Worm (Caenorhabditis elegans) whole organism, young adult: Measurements from ENCODE around the gene Y38E10A.33.

Source experiments
- C17E4.6 ChIP-seq: fragments of 200-800 bp; sonication (Bioruptor generic); IDR thresholded peaks from 2 replicates; pipeline ENCODE4 v1.3.6; 2022; ENCODE audit warnings: missing genetic modification reagents, missing genetic modification characterization, missing compliant biosample characterization
- D2030.7 ChIP-seq: fragments of 200-800 bp; sonication (Bioruptor generic); IDR thresholded peaks from 2 replicates; pipeline ENCODE4 v1.3.6; 2022; ENCODE audit warnings: missing genetic modification reagents, missing genetic modification characterization, missing compliant biosample characterization
- F10E7.11 ChIP-seq: sonication (generic microtip); optimal IDR thresholded peaks from 2 replicates; lab custom pipeline; 2017; ENCODE audit warnings: mild to moderate bottlenecking, missing genetic modification characterization, moderate library complexity, missing compliant biosample characterization
- F22D6.2 ChIP-seq: sonication (generic microtip); optimal IDR thresholded peaks from 2 replicates; lab custom pipeline; 2016; ENCODE audit warnings: mild to moderate bottlenecking, missing genetic modification characterization, missing compliant biosample characterization
- F33H1.4 ChIP-seq: fragments of 200-800 bp; sonication (Bioruptor generic); IDR thresholded peaks from 2 replicates; pipeline ENCODE4 v1.3.6; 2022; ENCODE audit warnings: missing genetic modification reagents, missing genetic modification characterization, missing compliant biosample characterization
- F49E8.2 ChIP-seq: sonication (generic microtip); optimal IDR thresholded peaks from 3 replicates; lab custom pipeline; 2017; ENCODE audit warnings: missing genetic modification characterization, mild to moderate bottlenecking, missing compliant biosample characterization, antibody characterized with exemption, moderate library complexity; ENCODE audit not compliant: insufficient read depth
- F55B11.4 ChIP-seq: sonication (generic microtip); optimal IDR thresholded peaks from 2 replicates; lab custom pipeline; 2016; ENCODE audit warnings: missing compliant biosample characterization, missing genetic modification characterization, borderline replicate concordance; ENCODE audit not compliant: insufficient read depth
- F57A8.1 ChIP-seq: fragments of 200-800 bp; sonication (Bioruptor generic); optimal IDR thresholded peaks from 2 replicates; lab custom pipeline; 2018; ENCODE audit warnings: mild to moderate bottlenecking, missing genetic modification characterization, moderate library complexity, missing compliant biosample characterization
- ZK185.1 ChIP-seq: sonication (generic microtip); optimal IDR thresholded peaks from 2 replicates; lab custom pipeline; 2016; ENCODE audit warnings: mild to moderate bottlenecking, missing genetic modification characterization, missing compliant biosample characterization; ENCODE audit not compliant: poor library complexity, severe bottlenecking
- akir-1 ChIP-seq: fragments of 200-800 bp; sonication (Bioruptor generic); optimal IDR thresholded peaks from 2 replicates; lab custom pipeline; 2018; ENCODE audit warnings: mild to moderate bottlenecking, missing genetic modification characterization, moderate library complexity, missing compliant biosample characterization
- atf-7 ChIP-seq: sonication (generic microtip); optimal IDR thresholded peaks from 2 replicates; lab custom pipeline; 2017; ENCODE audit warnings: mild to moderate bottlenecking, missing genetic modification characterization, missing compliant biosample characterization
- attf-3 ChIP-seq: fragments of 200-800 bp; sonication (Bioruptor generic); conservative IDR thresholded peaks from 2 replicates; pipeline ENCODE4 v1.3.6; 2022; ENCODE audit warnings: missing genetic modification reagents, missing genetic modification characterization, missing compliant biosample characterization
- cebp-1 ChIP-seq, 2 experiments: fragments of 200-800 bp in 1 of 2; sonication (Bioruptor generic) in 1 of 2; sonication (generic microtip) in 1 of 2; IDR thresholded peaks in 1 of 2; optimal IDR thresholded peaks in 1 of 2; 2 replicates each; pipeline versions ENCODE4 v1.3.6 to Lab custom; 2017 to 2022; ENCODE audit warnings: missing compliant biosample characterization in 2 of 2, missing genetic modification characterization in 2 of 2, mild to moderate bottlenecking in 1 of 2, missing genetic modification reagents in 1 of 2, moderate library complexity in 1 of 2
- ceh-58 ChIP-seq: fragments of 200-800 bp; sonication (Bioruptor generic); IDR thresholded peaks from 2 replicates; pipeline ENCODE4 v1.3.6; 2022; ENCODE audit warnings: missing genetic modification characterization, missing compliant biosample characterization
- dpff-1 ChIP-seq: sonication (generic microtip); optimal IDR thresholded peaks from 2 replicates; lab custom pipeline; 2017; ENCODE audit warnings: mild to moderate bottlenecking, missing genetic modification characterization, missing compliant biosample characterization
- ets-4 ChIP-seq: fragments of 200-800 bp; sonication (Bioruptor generic); optimal IDR thresholded peaks from 2 replicates; lab custom pipeline; 2018; ENCODE audit warnings: mild to moderate bottlenecking, missing genetic modification characterization, missing compliant biosample characterization
- him-1 ChIP-seq: sonication (generic microtip); optimal IDR thresholded peaks from 2 replicates; lab custom pipeline; 2016; ENCODE audit warnings: missing genotype, missing genetic modification reagents, missing genetic modification characterization, missing compliant biosample characterization
- hsf-1 ChIP-seq: fragments of 200-800 bp; sonication (Bioruptor generic); IDR thresholded peaks from 2 replicates; pipeline ENCODE4 v1.3.6; 2022; ENCODE audit warnings: missing genetic modification reagents, missing genetic modification characterization, missing compliant biosample characterization
- lin-26 ChIP-seq: fragments of 200-800 bp; sonication (Bioruptor generic); IDR thresholded peaks from 2 replicates; pipeline ENCODE4 v1.3.6; 2022; ENCODE audit warnings: missing genetic modification reagents, missing genetic modification characterization, missing compliant biosample characterization
- lin-54 ChIP-seq: fragments of 200-800 bp; sonication (Bioruptor generic); optimal IDR thresholded peaks from 2 replicates; lab custom pipeline; 2018; ENCODE audit warnings: mild to moderate bottlenecking, missing genetic modification characterization, missing compliant biosample characterization
- lsl-1 ChIP-seq: fragments of 200-800 bp; sonication (Bioruptor generic); optimal IDR thresholded peaks from 2 replicates; lab custom pipeline; 2018; ENCODE audit warnings: mild to moderate bottlenecking, missing genetic modification characterization, moderate library complexity, missing compliant biosample characterization
- lsy-27 ChIP-seq: sonication (generic microtip); optimal IDR thresholded peaks from 2 replicates; lab custom pipeline; 2017; ENCODE audit warnings: missing genetic modification characterization, mild to moderate bottlenecking, missing compliant biosample characterization, antibody characterized with exemption, missing genotype, borderline replicate concordance; ENCODE audit not compliant: insufficient read depth
- madf-10 ChIP-seq: sonication (generic microtip); optimal IDR thresholded peaks from 2 replicates; lab custom pipeline; 2016; ENCODE audit warnings: mild to moderate bottlenecking, missing genetic modification characterization, missing compliant biosample characterization
- madf-6 ChIP-seq: fragments of 200-800 bp; sonication (Bioruptor generic); IDR thresholded peaks from 2 replicates; pipeline ENCODE4 v1.3.6; 2022; ENCODE audit warnings: missing genetic modification reagents, missing genetic modification characterization, missing compliant biosample characterization
- mel-28 ChIP-seq: sonication (generic microtip); optimal IDR thresholded peaks from 2 replicates; lab custom pipeline; 2016; ENCODE audit warnings: borderline replicate concordance, mild to moderate bottlenecking, missing genetic modification characterization, missing compliant biosample characterization
- nfya-1 ChIP-seq: sonication (generic microtip); optimal IDR thresholded peaks from 2 replicates; lab custom pipeline; 2017; ENCODE audit warnings: antibody characterized with exemption, missing compliant biosample characterization, missing genetic modification characterization, borderline replicate concordance; ENCODE audit not compliant: insufficient read depth
- nhr-27 ChIP-seq: fragments of 200-800 bp; sonication (Bioruptor generic); optimal IDR thresholded peaks from 2 replicates; lab custom pipeline; 2018; ENCODE audit warnings: mild to moderate bottlenecking, missing genetic modification characterization, moderate library complexity, missing compliant biosample characterization
- nhr-80 ChIP-seq: sonication (generic microtip); optimal IDR thresholded peaks from 2 replicates; lab custom pipeline; 2016; ENCODE audit warnings: missing genetic modification characterization, missing compliant biosample characterization
- pbrm-1 ChIP-seq: fragments of 200-800 bp; sonication (Bioruptor generic); IDR thresholded peaks from 2 replicates; pipeline ENCODE4 v1.3.6; 2022; ENCODE audit warnings: missing genetic modification reagents, missing genetic modification characterization, missing compliant biosample characterization
- rcor-1 ChIP-seq: fragments of 200-800 bp; sonication (Bioruptor generic); IDR thresholded peaks from 2 replicates; pipeline ENCODE4 v1.3.6; 2022; ENCODE audit warnings: missing genetic modification reagents, missing genetic modification characterization, missing compliant biosample characterization
- sea-2 ChIP-seq: fragments of 200-800 bp; sonication (Bioruptor generic); IDR thresholded peaks from 2 replicates; pipeline ENCODE4 v1.3.6; 2022; ENCODE audit warnings: missing genetic modification characterization, missing compliant biosample characterization
- snpc-3.4 ChIP-seq: sonication (generic microtip); optimal IDR thresholded peaks from 2 replicates; lab custom pipeline; 2017; ENCODE audit warnings: missing genetic modification characterization, mild to moderate bottlenecking, missing compliant biosample characterization, antibody characterized with exemption, moderate library complexity, missing genotype, missing genetic modification reagents
- snpc-4 ChIP-seq, 5 experiments: fragments of 150-350 bp in 1 of 5; sonication (generic microtip) in 4 of 5; optimal IDR thresholded peaks; 2 replicates each; lab custom pipeline; 2014 to 2018; ENCODE audit warnings: missing genetic modification characterization in 5 of 5, missing biosample characterization in 3 of 5, antibody characterized with exemption in 2 of 5, mild to moderate bottlenecking in 2 of 5, missing compliant biosample characterization in 2 of 5, missing genotype in 2 of 5, moderate library complexity in 2 of 5, missing genetic modification reagents in 1 of 5
- somi-1 ChIP-seq: fragments of 200-800 bp; sonication (Bioruptor generic); optimal IDR thresholded peaks from 2 replicates; lab custom pipeline; 2018; ENCODE audit warnings: mild to moderate bottlenecking, missing genetic modification characterization, missing compliant biosample characterization
- sptf-2 ChIP-seq: fragments of 200-800 bp; sonication (Bioruptor generic); optimal IDR thresholded peaks from 2 replicates; lab custom pipeline; 2018; ENCODE audit warnings: mild to moderate bottlenecking, missing genetic modification characterization, missing compliant biosample characterization
- tbp1 ChIP-seq: fragments of 200-800 bp; sonication (Bioruptor generic); optimal IDR thresholded peaks from 2 replicates; lab custom pipeline; 2018; ENCODE audit warnings: mild to moderate bottlenecking, missing genetic modification characterization, missing compliant biosample characterization
- tbx-9 ChIP-seq: sonication (generic microtip); optimal IDR thresholded peaks from 2 replicates; lab custom pipeline; 2016; ENCODE audit warnings: borderline replicate concordance, missing genetic modification characterization, inconsistent platforms, missing compliant biosample characterization
- unc-62 ChIP-seq: fragments of 150-350 bp; optimal IDR thresholded peaks from 2 replicates; lab custom pipeline; 2014; ENCODE audit warnings: missing biosample characterization, missing genetic modification reagents, missing genetic modification characterization
- xnd-1 ChIP-seq: sonication (generic microtip); optimal IDR thresholded peaks from 2 replicates; lab custom pipeline; 2016; ENCODE audit warnings: missing genotype, missing genetic modification reagents, missing genetic modification characterization, missing compliant biosample characterization
- ztf-26 ChIP-seq: sonication (generic microtip); optimal IDR thresholded peaks from 2 replicates; lab custom pipeline; 2017; ENCODE audit warnings: missing genetic modification characterization, missing compliant biosample characterization

The Y38E10A.33 gene

DNA sequence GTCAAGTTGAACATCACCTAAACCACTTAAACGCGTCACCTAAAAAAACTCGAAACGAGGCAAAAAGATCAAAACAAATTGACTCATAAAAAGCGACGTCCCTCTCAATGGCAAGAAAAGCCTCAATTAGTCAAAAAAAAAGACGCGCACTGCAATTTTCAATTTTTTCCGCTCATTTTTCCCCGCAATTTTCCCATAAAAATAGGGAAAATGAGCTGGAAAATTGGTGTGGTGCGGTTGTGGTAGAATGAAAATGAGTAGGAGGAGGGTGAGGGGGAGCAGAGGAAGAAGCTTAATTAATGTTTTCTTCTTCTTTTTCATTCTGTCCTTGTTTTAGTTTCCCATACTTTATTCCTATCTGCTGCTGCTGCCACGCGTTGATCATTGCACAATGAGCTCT, 21.8 kb downstream of the Y38E10A.33 start:
- TF ChIP-seq tbp1 (no peak), ets-4 (GFP tag; lab: Kevin White, UChicago) (no peak), lsy-27 (tag; lab: Kevin White, UChicago) (no peak), mel-28 (tag; lab: Kevin White, UChicago) (no peak), snpc-4 (GFP tag; optimal IDR thresholded peaks at IDR 0.05; lab: Kevin White, UChicago) (no peak), snpc-4 (tag; optimal IDR thresholded peaks at IDR 0.05; lab: Kevin White, UChicago) (no peak), madf-6 (GFP tag; lab: Robert Waterston, UW) (no peak), sptf-2 (no peak), lin-54 (GFP tag; lab: Kevin White, UChicago) (no peak), pbrm-1 (GFP tag; lab: Robert Waterston, UW) (no peak), cebp-1 (GFP tag; IDR thresholded peaks at IDR 0.05; lab: Robert Waterston, UW) (no peak), cebp-1 (tag; optimal IDR thresholded peaks at IDR 0.05; lab: Kevin White, UChicago) (no peak), lsl-1 (GFP tag; lab: Kevin White, UChicago) (no peak), F55B11.4 (tag; lab: Kevin White, UChicago) (no peak), attf-3 (GFP tag; lab: Robert Waterston, UW) (no peak), unc-62 (GFP tag; lab: Kevin White, UChicago) (no peak), F22D6.2 (tag; lab: Kevin White, UChicago) (no peak), ztf-26 (tag; lab: Kevin White, UChicago) (no peak), him-1 (no peak), ceh-58 (GFP tag; lab: Robert Waterston, UW) (no peak), nhr-80 (tag; lab: Kevin White, UChicago) (no peak)

DNA sequence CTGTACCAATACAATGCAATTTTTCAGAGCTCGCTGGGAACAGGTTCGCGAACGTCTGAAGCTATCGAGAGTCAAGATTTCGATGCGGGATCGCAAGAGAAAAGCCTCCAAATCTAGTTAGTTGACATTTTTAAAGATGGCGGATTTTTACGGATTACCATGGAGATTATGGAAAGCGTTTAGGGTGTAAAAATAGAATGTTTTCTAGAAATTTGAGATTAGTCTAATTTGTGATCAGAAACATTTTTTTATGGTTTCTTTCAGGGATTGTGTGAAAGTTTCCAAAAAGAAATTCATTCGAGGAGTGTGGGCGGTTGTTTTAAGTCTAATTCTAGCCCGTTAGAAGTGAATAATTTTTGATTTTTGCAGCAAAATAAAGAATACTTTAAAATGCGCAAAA, 23.6 kb downstream of the Y38E10A.33 start:
- no peak for TF ChIP-seq snpc-3.4
- TF ChIP-seq, all 124 proteins: peak for 0

DNA sequence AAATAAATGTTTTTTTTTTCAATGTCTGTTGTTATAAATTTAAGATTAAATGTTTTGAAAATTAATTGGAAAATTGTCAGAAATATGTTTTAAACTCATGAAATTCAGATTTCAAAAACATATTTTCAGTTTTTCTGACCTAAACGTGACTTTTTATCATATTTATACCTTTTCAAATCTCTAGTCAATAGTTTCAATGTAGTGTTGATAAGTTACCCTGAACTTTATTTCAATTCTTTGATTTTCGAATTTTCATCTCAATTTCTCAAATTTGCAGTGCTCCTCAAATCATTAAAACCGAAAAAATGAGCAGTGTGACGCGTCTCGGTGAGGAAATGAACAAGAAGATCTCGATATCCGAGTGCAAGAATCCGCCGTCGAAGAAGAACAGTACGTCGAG, 25.0 kb downstream of the Y38E10A.33 start, which contains the start of gene rgs-4:
TSS of gene rgs-4 (plus strand) at position 301 of the 400 bp plus-strand sequence.
- TF ChIP-seq rcor-1 (no peak), somi-1 (no peak), sea-2 (GFP tag; lab: Robert Waterston, UW) (no peak), atf-7 (tag; lab: Kevin White, UChicago) (no peak), C17E4.6 (no peak), F10E7.11 (tag; lab: Kevin White, UChicago) (no peak)

DNA sequence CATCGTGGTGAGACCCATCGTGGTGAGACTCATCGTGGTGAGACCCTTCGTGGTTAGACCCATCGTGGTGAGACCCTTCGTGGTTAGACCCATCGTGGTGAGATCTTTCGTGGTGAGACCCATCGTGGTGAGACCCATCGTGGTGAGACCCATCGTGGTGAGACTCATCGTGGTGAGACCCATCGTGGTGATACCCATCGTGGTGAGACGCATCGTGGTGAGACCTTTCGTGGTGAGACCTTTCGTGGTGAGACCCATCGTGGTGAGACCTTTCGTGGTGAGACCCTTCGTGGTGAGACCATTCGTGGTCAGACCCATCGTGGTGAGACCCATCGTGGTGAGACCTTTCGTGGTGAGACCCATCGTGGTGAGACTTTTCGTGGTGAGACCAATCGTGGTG, 28.2 kb downstream of the Y38E10A.33 start:
- TF ChIP-seq F33H1.4 (GFP tag; lab: Robert Waterston, UW): peak; percentile 28; the same call in 1 of the 2 replicates

DNA sequence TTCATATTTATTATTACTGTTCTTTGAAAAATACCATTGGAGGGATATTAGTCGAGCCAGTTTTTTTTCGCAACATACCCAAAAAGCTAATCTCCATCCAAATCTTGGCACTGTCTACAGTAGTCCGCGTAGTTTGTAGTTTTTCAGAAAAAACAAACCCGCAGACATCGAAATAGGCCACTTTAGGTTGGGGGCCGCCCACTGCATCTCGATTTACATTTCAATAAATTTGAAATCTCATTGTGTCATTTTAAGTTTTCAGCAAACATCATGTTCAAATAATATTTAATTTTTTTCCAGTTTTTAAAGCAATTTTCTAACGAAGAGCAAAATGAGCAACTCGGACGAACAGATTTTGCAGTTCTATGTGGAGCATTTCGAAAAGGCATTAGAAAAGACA, 39.1 kb downstream of the Y38E10A.33 start, which contains the start of gene nhr-235:
TSS of gene nhr-235 (plus strand) at position 301 of the 400 bp plus-strand sequence.
- TF ChIP-seq dpff-1 (tag; lab: Kevin White, UChicago) (no peak), xnd-1 (no peak), snpc-3.4 (no peak), lin-26 (no peak), nhr-27 (tag; lab: Kevin White, UChicago) (no peak), D2030.7 (GFP tag; lab: Robert Waterston, UW) (no peak), madf-10 (tag; lab: Kevin White, UChicago) (no peak), tbx-9 (tag; lab: Kevin White, UChicago) (no peak), pbrm-1 (GFP tag; lab: Robert Waterston, UW) (no peak), F57A8.1 (GFP tag; lab: Kevin White, UChicago) (no peak), ZK185.1 (no peak), hsf-1 (GFP tag; lab: Robert Waterston, UW) (no peak), F49E8.2 (tag; lab: Kevin White, UChicago) (no peak), nfya-1 (tag; lab: Kevin White, UChicago) (no peak), akir-1 (GFP tag; lab: Kevin White, UChicago) (no peak), snpc-4 (GFP tag; optimal IDR thresholded peaks at IDR 0.05; lab: Kevin White, UChicago) (no peak), snpc-4 (tag; optimal IDR thresholded peaks at IDR 0.05; lab: Kevin White, UChicago) (no peak)
